Worm (Caenorhabditis elegans): ENCODE results near the gene C15H11.1.

DNA sequence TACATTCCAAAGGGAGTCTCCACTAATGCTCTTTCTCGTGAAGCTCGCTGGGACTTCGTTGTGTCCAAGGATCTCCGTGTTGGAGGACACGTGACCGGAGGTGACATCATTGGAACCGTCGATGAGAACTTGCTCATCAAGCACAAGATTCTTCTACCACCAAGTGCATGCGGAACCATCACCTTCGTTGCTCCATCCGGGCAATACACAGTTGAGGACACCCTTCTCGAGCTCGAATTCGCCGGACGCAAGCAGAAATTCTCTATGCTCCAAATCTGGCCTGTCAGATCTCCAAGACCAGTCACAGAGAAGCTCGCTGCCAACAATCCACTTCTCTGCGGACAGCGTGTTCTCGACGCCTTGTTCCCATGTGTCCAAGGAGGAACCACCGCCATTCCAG is 41.6 kb upstream of the C15H11.1 start:
- TF ChIP-seq ztf-11 (tag; optimal IDR thresholded peaks at IDR 0.05) (no peak), mep-1 (tag; optimal IDR thresholded peaks at IDR 0.05) (no peak), unc-62 (GFP tag; optimal IDR thresholded peaks at IDR 0.05) (no peak), unc-39 (tag; optimal IDR thresholded peaks at IDR 0.05) (no peak), nhr-28 (tag; optimal IDR thresholded peaks at IDR 0.05) (no peak), snpc-4 (tag; optimal IDR thresholded peaks at IDR 0.05) (no peak), sptf-1 (tag; optimal IDR thresholded peaks at IDR 0.05) (no peak), blmp-1 (tag; optimal IDR thresholded peaks at IDR 0.05) (no peak), nhr-237 (tag; optimal IDR thresholded peaks at IDR 0.05) (no peak), lsy-2 (tag; optimal IDR thresholded peaks at IDR 0.05) (no peak), unc-120 (tag; optimal IDR thresholded peaks at IDR 0.05; ENCODE audit: poor library complexity, severe bottlenecking) (no peak), ces-1 (GFP tag; optimal IDR thresholded peaks at IDR 0.05) (no peak), pha-4 (tag; optimal IDR thresholded peaks at IDR 0.05) (no peak), nhr-76 (tag; optimal IDR thresholded peaks at IDR 0.05) (no peak)
